Fruit fly (Drosophila melanogaster) whole organism, wandering third instar larva: ENCODE data around the gene Tace.
A peak's percentile ranks its signal among the peaks of the same experiment; 100 is the strongest.

ENCODE experiments used
- Abd-B ChIP-seq: fragments of >200 bp; optimal IDR thresholded peaks from 2 replicates; lab custom pipeline; 2017; ENCODE audit warnings: missing biosample characterization, missing genetic modification characterization
- CG32264 ChIP-seq: fragments of 200-800 bp; sonication (Bioruptor generic); optimal IDR thresholded peaks from 2 replicates; lab custom pipeline; 2016; ENCODE audit warnings: missing biosample characterization, missing genetic modification characterization
- CG9705 ChIP-seq: fragments of 200-800 bp; sonication (Bioruptor generic); optimal IDR thresholded peaks from 2 replicates; lab custom pipeline; 2018; ENCODE audit warnings: missing biosample characterization, mild to moderate bottlenecking, missing genetic modification characterization
- Dfd ChIP-seq: fragments of >200 bp; optimal IDR thresholded peaks from 2 replicates; lab custom pipeline; 2017; ENCODE audit warnings: missing biosample characterization, missing genetic modification characterization
- Dif ChIP-seq: fragments of 200-275, 200-300 bp; sonication (Bioruptor generic); optimal IDR thresholded peaks from 2 replicates; lab custom pipeline; 2018; ENCODE audit warnings: missing biosample characterization, missing genetic modification characterization; ENCODE audit not compliant: partially characterized antibody
- GATAd ChIP-seq: sonication (Bioruptor generic); optimal IDR thresholded peaks from 2 replicates; lab custom pipeline; 2016; ENCODE audit warnings: missing biosample characterization, missing genetic modification characterization
- HLH106 ChIP-seq: fragments of 200-800 bp; optimal IDR thresholded peaks from 3 replicates; lab custom pipeline; 2019; ENCODE audit warnings: missing biosample characterization, mild to moderate bottlenecking, missing genetic modification characterization, moderate library complexity
- Hnf4 ChIP-seq: fragments of 200-800 bp; sonication (Bioruptor generic); optimal IDR thresholded peaks from 2 replicates; lab custom pipeline; 2016; ENCODE audit warnings: missing biosample characterization, mild to moderate bottlenecking, missing genetic modification characterization
- Hr78 ChIP-seq: fragments of >200 bp; optimal IDR thresholded peaks from 2 replicates; lab custom pipeline; 2017; ENCODE audit warnings: missing biosample characterization, missing genetic modification characterization
- Hr83 ChIP-seq: fragments of 200-300 bp; sonication (Bioruptor generic); optimal IDR thresholded peaks from 2 replicates; lab custom pipeline; 2016; ENCODE audit warnings: missing biosample characterization, mild to moderate bottlenecking, missing genetic modification characterization, moderate library complexity; ENCODE audit not compliant: poor library complexity, severe bottlenecking
- Jra ChIP-seq: sonication (Bioruptor generic); optimal IDR thresholded peaks from 2 replicates; lab custom pipeline; 2016; ENCODE audit warnings: missing biosample characterization, missing genetic modification characterization
- Mio ChIP-seq: sonication (Bioruptor generic); optimal IDR thresholded peaks from 2 replicates; lab custom pipeline; 2016; ENCODE audit warnings: missing biosample characterization, missing genetic modification characterization
- Myc ChIP-seq: fragments of >200 bp; optimal IDR thresholded peaks from 2 replicates; lab custom pipeline; 2017
- OdsH ChIP-seq: fragments of 200-800 bp; sonication (Bioruptor generic); optimal IDR thresholded peaks from 2 replicates; lab custom pipeline; 2016; ENCODE audit warnings: missing biosample characterization, mild to moderate bottlenecking, missing genetic modification characterization
- Rel ChIP-seq, 2 experiments: fragments of 200-800 bp; sonication (Bioruptor generic) in 1 of 2; optimal IDR thresholded peaks; 2 replicates in 1 of 2; 3 replicates in 1 of 2; lab custom pipeline; 2016 to 2019; ENCODE audit warnings: mild to moderate bottlenecking in 2 of 2, missing biosample characterization in 2 of 2, missing genetic modification characterization in 2 of 2, moderate library complexity in 1 of 2
- Sp1 ChIP-seq: fragments of 200-800 bp; sonication (Bioruptor generic); optimal IDR thresholded peaks from 3 replicates; lab custom pipeline; 2019; ENCODE audit warnings: missing biosample characterization, mild to moderate bottlenecking, missing genetic modification characterization, moderate library complexity
- Vsx2 ChIP-seq: fragments of 200-300, 225-300 bp; sonication (Bioruptor generic); optimal IDR thresholded peaks from 2 replicates; lab custom pipeline; 2018; ENCODE audit warnings: missing biosample characterization, missing genetic modification characterization; ENCODE audit not compliant: partially characterized antibody
- br ChIP-seq: fragments of 200-800 bp; sonication (Bioruptor generic); optimal IDR thresholded peaks from 2 replicates; lab custom pipeline; 2016; ENCODE audit warnings: missing biosample characterization, missing genetic modification characterization
- brk ChIP-seq: fragments of 200-800 bp; sonication (Bioruptor generic); optimal IDR thresholded peaks from 2 replicates; lab custom pipeline; 2016; ENCODE audit warnings: missing biosample characterization, mild to moderate bottlenecking, missing genetic modification characterization
- dl ChIP-seq, 2 experiments: fragments of 175-275, 200-275 bp in 1 of 2; fragments of 200-275 bp in 1 of 2; sonication (Bioruptor generic); optimal IDR thresholded peaks; lab custom pipeline; 2018; ENCODE audit warnings: mild to moderate bottlenecking in 2 of 2, missing biosample characterization in 2 of 2, missing genetic modification characterization in 2 of 2, moderate library complexity in 2 of 2; ENCODE audit not compliant: partially characterized antibody in 2 of 2, insufficient read depth in 1 of 2
- ey ChIP-seq: fragments of 200-800 bp; sonication (Bioruptor generic); optimal IDR thresholded peaks from 2 replicates; lab custom pipeline; 2016; ENCODE audit warnings: missing biosample characterization, missing genetic modification characterization
- foxo ChIP-seq, 2 experiments: fragments of 200-800 bp; sonication (Bioruptor generic); optimal IDR thresholded peaks; 2 replicates in 1 of 2; 3 replicates in 1 of 2; lab custom pipeline; 2016 to 2017; ENCODE audit warnings: missing biosample characterization in 2 of 2, missing genetic modification characterization in 2 of 2
- fru ChIP-seq: fragments of 200-800 bp; sonication (Bioruptor generic); optimal IDR thresholded peaks from 3 replicates; lab custom pipeline; 2016; ENCODE audit warnings: missing biosample characterization, mild to moderate bottlenecking, missing genetic modification characterization
- h ChIP-seq: fragments of 200-800 bp; sonication (Bioruptor generic); optimal IDR thresholded peaks from 3 replicates; lab custom pipeline; 2016; ENCODE audit warnings: missing biosample characterization, mild to moderate bottlenecking, missing genetic modification characterization
- jim ChIP-seq: fragments of 175-275, 200-325 bp; sonication (Bioruptor generic); optimal IDR thresholded peaks from 2 replicates; lab custom pipeline; 2016; ENCODE audit warnings: missing biosample characterization, mild to moderate bottlenecking, missing genetic modification characterization
- psq ChIP-seq: fragments of 200-800 bp; sonication (Bioruptor generic); optimal IDR thresholded peaks from 3 replicates; lab custom pipeline; 2017; ENCODE audit warnings: missing biosample characterization, mild to moderate bottlenecking, missing genetic modification characterization, moderate library complexity
- rgr ChIP-seq: fragments of 200-800 bp; sonication (Bioruptor generic); optimal IDR thresholded peaks from 3 replicates; lab custom pipeline; 2016; ENCODE audit warnings: missing biosample characterization, mild to moderate bottlenecking, missing genetic modification characterization
- sage ChIP-seq: fragments of 200-800 bp; sonication (Bioruptor generic); optimal IDR thresholded peaks from 2 replicates; lab custom pipeline; 2016; ENCODE audit warnings: missing biosample characterization, mild to moderate bottlenecking, missing genetic modification characterization
- sv ChIP-seq: fragments of 200-800 bp; sonication (Bioruptor generic); optimal IDR thresholded peaks from 3 replicates; lab custom pipeline; 2016; ENCODE audit warnings: missing biosample characterization, missing genetic modification characterization
- tai ChIP-seq: sonication (Bioruptor generic); optimal IDR thresholded peaks from 2 replicates; lab custom pipeline; 2016; ENCODE audit warnings: missing biosample characterization, missing genetic modification characterization
- usp ChIP-seq: fragments of >200 bp; optimal IDR thresholded peaks from 2 replicates; lab custom pipeline; 2017; ENCODE audit warnings: missing biosample characterization, missing genetic modification characterization
- woc ChIP-seq: sonication (Bioruptor generic); optimal IDR thresholded peaks from 2 replicates; lab custom pipeline; 2016; ENCODE audit warnings: missing biosample characterization, mild to moderate bottlenecking, missing genetic modification characterization

Tace gene

DNA sequence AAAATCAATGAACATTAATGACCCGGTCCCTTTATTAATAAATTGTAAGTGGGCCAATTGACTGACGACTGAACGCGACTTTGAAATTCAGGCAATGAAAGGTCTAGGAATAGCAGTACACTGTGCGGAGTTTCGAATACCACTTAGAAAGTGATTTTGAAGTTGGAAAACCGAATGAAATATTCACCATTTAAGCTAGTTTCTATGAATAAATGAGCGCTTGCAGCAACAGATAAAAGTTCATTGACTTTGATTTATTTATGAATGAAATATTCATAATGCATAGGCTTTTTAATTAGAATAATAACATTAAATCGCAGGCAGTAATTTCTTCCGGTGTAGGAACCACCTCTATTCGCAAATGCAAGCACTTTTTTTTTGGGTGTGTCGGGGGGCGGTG is 20.7 kb downstream of the Tace start:
- TF ChIP-seq brk = no peak
- TF ChIP-seq HLH106 (tag; lab: Kevin White, UChicago) = no peak
- no peak for TF ChIP-seq Hr83 (GFP tag; lab: Kevin White, UChicago)
- TF ChIP-seq psq = peak; percentile 14
- TF ChIP-seq foxo (GFP tag; optimal IDR thresholded peaks at IDR 0.05; lab: Kevin White, UChicago) = peak in 1 of 2 experiments; percentile 12
- TF ChIP-seq ey (GFP tag; lab: Kevin White, UChicago) = peak; percentile 20
- TF ChIP-seq Sp1 (GFP tag; lab: Kevin White, UChicago) = peak; percentile 7
- peak; percentile 38 for TF ChIP-seq h (GFP tag; lab: Kevin White, UChicago)
- TF ChIP-seq fru (GFP tag; lab: Kevin White, UChicago) = peak; percentile 22
- TF ChIP-seq CG32264 (GFP tag; lab: Kevin White, UChicago) = no peak
- TF ChIP-seq tai (GFP tag; lab: Kevin White, UChicago) = no peak
- peak; percentile 33 for TF ChIP-seq rgr (GFP tag; lab: Kevin White, UChicago)
- no peak for TF ChIP-seq Dfd (GFP tag; lab: Kevin White, UChicago)

DNA sequence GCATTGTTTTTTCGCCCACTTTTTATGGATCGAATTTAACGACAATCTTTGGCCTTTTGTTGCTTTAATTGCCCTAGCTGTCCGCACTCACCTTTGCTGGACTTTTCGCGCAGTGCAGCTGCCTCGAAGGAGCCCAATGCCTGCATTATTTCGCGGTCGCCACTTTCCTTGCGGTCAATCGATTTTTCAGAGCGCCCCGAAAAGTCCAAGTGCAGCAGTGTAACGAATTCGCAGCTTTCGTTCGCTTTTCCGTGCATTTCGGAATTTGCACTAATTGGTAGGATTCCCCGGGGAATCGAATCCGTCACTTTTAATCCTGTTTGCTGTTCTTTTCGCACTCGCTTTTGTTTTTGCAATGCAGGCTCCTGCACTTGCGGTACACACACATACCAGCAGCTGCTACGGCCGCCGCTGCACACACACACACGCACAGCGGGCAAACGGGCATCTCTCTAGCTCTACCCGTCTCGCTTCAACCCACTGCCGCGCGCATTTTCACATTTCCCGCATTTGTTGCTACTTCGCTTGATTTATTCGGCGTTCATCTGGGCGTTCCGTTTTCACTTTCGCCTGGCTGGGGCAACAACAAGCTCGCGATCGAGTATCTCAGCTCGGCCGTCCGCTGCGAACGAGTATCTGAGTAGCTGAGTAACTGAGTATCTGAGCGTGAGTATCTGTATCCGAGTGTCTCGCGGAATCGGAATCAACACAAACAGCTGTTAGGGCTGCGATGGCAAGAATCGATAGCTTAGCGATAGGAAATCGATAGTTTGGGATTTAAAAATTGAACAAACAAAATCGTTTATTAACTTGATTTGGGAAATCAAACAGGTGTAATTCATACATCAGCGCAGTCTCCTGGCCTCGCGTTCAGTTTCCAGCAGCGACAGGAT is 21.5 kb downstream of the Tace start, which contains the start of gene Mgat2:
Gene Mgat2, minus strand, starts transcription at position 663 of the 893 bp plus-strand sequence.
- TF ChIP-seq jim (GFP tag; lab: Kevin White, UChicago) (no peak), Mio (GFP tag; lab: Kevin White, UChicago) (no peak), Hr78 (no peak), usp (GFP tag; lab: Kevin White, UChicago) (no peak), Vsx2 (GFP tag; lab: Kevin White, UChicago) (peak; percentile 26), Rel (GFP tag; optimal IDR thresholded peaks at IDR 0.05; lab: Kevin White, UChicago) (no peak), Rel (tag; optimal IDR thresholded peaks at IDR 0.05; lab: Kevin White, UChicago) (peak; percentile 70), Dfd (GFP tag; lab: Kevin White, UChicago) (no peak), Dif (GFP tag; lab: Kevin White, UChicago) (peak; percentile 81), sage (no peak), OdsH (no peak), Abd-B (GFP tag; lab: Kevin White, UChicago) (no peak), Sp1 (GFP tag; lab: Kevin White, UChicago) (peak; percentile 57), ey (GFP tag; lab: Kevin White, UChicago) (no peak), CG9705 (no peak), psq (peak; percentile 11), br (GFP tag; lab: Kevin White, UChicago) (peak; percentile 19), Jra (peak; percentile 59), dl (GFP tag; optimal IDR thresholded peaks at IDR 0.05; lab: Kevin White, UChicago; ENCODE audit: insufficient read depth in 1 of 2, partially characterized antibody in 2 of 2) (peak in 1 of 2 experiments; percentile 41), tai (GFP tag; lab: Kevin White, UChicago) (no peak)

DNA sequence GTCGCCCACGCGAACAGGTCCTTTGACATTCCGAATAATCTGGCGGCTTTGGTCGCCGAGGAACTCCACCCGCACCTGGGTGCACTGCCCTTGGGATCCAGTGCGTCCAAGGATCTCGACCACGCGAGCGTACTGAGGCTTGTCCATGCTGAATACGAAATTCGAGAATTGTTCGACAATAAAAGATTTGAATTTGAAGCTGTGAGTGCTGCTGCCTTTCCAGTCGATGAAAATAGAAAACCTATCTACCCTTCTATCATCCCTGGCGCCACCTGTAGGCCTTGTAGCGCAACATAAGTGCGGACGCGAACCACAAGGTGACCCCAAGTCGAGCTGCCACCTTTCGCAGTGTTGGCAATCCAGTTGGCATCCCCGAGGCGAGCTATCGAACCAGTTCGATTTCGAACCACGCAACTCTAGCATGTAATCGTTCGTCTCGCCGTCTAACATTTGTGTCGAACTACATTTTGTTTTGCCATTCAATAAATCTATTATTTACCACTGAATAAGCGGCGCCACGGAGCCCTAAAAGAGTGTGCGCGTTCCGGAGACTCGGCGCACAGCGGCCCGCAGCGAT is 22.2 kb downstream of the Tace start, which contains the start of the genes RpS28a and Axn:
Gene RpS28a, minus strand, starts transcription at position 197 of the 577 bp plus-strand sequence.
Gene Axn, plus strand, starts transcription at position 391 of the 577 bp plus-strand sequence.
- TF ChIP-seq CG9705 (no peak), Myc (lab: Kevin White, UChicago) (peak; percentile 72), GATAd (GFP tag; lab: Kevin White, UChicago) (no peak), Hr78 (peak; percentile 23), Hnf4 (no peak), brk (no peak), sv (no peak)

DNA sequence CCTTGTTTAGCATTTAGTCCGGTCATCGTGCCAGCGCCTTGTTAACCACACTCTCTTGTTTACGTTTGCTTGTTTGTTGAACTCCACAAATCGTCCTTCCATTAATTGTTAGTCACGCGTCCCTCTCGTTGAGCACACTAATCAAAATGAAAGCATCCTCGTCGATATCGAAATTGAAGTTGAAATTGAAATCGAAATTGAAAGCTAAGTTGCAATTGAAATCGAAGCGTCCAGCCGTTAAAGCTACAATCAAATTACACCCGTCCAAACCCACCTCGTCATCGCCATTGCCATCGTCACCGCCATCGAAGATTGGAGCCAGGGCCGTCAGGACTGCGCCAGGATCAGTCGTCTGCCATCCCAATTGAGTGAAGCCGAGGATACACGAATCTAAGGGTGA is 23.1 kb downstream of the Tace start:
- TF ChIP-seq CG9705 = no peak
- TF ChIP-seq Dif (GFP tag; lab: Kevin White, UChicago) = no peak
- TF ChIP-seq tai (GFP tag; lab: Kevin White, UChicago) = no peak
- no peak for TF ChIP-seq dl (GFP tag; optimal IDR thresholded peaks at IDR 0.05; lab: Kevin White, UChicago; ENCODE audit: insufficient read depth in 1 of 2, partially characterized antibody in 2 of 2)
- TF ChIP-seq rgr (GFP tag; lab: Kevin White, UChicago) = no peak
- no peak for TF ChIP-seq woc (GFP tag; lab: Kevin White, UChicago)
- TF ChIP-seq Vsx2 (GFP tag; lab: Kevin White, UChicago) = no peak
- TF ChIP-seq, all 38 proteins: peak for 0
